Fruit fly (Drosophila melanogaster): Measurements from ENCODE around the gene Mi-2.

The Mi-2 gene

DNA sequence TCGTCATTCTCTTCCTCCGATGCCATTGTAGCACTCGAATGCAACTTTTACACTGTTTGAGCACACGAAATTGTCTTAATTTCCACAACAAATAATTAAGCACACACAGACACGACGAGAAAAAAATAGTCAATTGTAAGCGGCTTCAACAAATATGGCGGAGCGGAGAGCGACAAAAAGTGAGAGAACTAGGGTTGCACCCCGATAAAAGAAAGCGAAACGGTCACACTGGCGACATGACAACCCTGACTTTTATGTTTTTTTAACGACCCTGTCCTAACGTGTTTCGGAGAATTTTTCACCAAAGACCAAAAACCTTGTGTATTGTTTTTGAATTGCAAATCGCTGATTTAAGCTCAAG lies at the start of gene Mi-2, which contains the start of gene Prp3 (continued):
- TF ChIP-seq prd (optimal IDR thresholded peaks at IDR 0.05) (no peak), prd (GFP tag; IDR thresholded peaks at IDR 0.05) (no peak), vvl (GFP tag; IDR thresholded peaks at IDR 0.05) (peak; percentile 61; the same call in 1 of the 2 replicates), CG1233 (GFP tag; optimal IDR thresholded peaks at IDR 0.05) (no peak), Mes4 (GFP tag; optimal IDR thresholded peaks at IDR 0.05) (peak; percentile 7), CG9437 (GFP tag; optimal IDR thresholded peaks at IDR 0.05) (no peak), gcm2 (GFP tag; optimal IDR thresholded peaks at IDR 0.05) (no peak), CG8765 (GFP tag; IDR thresholded peaks at IDR 0.05) (no peak), YL-1 (GFP tag; optimal IDR thresholded peaks at IDR 0.05) (peak; percentile 94), CG42726 (GFP tag; IDR thresholded peaks at IDR 0.05; ENCODE audit: partially characterized antibody) (0 out of 2 replicates have a peak, but pooled peaks have one; percentile 40), jumu (GFP tag; optimal IDR thresholded peaks at IDR 0.05) (peak; percentile 27), Oli (tag; optimal IDR thresholded peaks at IDR 0.05) (no peak), Atf-2 (GFP tag; optimal IDR thresholded peaks at IDR 0.05) (no peak), CG2678 (tag; optimal IDR thresholded peaks at IDR 0.05) (no peak), fu2 (GFP tag; optimal IDR thresholded peaks at IDR 0.05) (no peak), HmgZ (tag; optimal IDR thresholded peaks at IDR 0.05) (peak; percentile 69), CG12104 (GFP tag; optimal IDR thresholded peaks at IDR 0.05) (no peak), twi (tag; optimal IDR thresholded peaks at IDR 0.05) (no peak), croc (GFP tag; conservative IDR thresholded peaks at IDR 0.05) (no peak), Asciz (GFP tag; optimal IDR thresholded peaks at IDR 0.05) (no peak), amos (GFP tag; IDR thresholded peaks at IDR 0.05; ENCODE audit: partially characterized antibody) (peak; percentile 37; the same call in 1 of the 2 replicates), CG10274 (GFP tag; optimal IDR thresholded peaks at IDR 0.05) (no peak), aop (GFP tag; IDR thresholded peaks at IDR 0.05) (no peak), exex (tag; optimal IDR thresholded peaks at IDR 0.05) (no peak), crp (GFP tag; optimal IDR thresholded peaks at IDR 0.05) (peak in 1 of 2 experiments; percentile 26), tup (GFP tag; optimal IDR thresholded peaks at IDR 0.05) (no peak), CG6813 (GFP tag; optimal IDR thresholded peaks at IDR 0.05) (no peak), ranshi (GFP tag; IDR thresholded peaks at IDR 0.05) (no peak), cad (GFP tag; optimal IDR thresholded peaks at IDR 0.05) (no peak), Fer2 (tag; optimal IDR thresholded peaks at IDR 0.05) (no peak), CG10565 (GFP tag; optimal IDR thresholded peaks at IDR 0.05) (no peak), sob (GFP tag; IDR thresholded peaks at IDR 0.05) (no peak), CG18262 (tag; optimal IDR thresholded peaks at IDR 0.05) (no peak), trem (tag; optimal IDR thresholded peaks at IDR 0.05) (peak; percentile 51), Nf-YB (GFP tag; optimal IDR thresholded peaks at IDR 0.05) (no peak), mld (GFP tag; IDR thresholded peaks at IDR 0.05; ENCODE audit: partially characterized antibody) (no peak), Elba2 (GFP tag; optimal IDR thresholded peaks at IDR 0.05) (no peak), CG7556 (GFP tag; optimal IDR thresholded peaks at IDR 0.05) (no peak), Sin3A (optimal IDR thresholded peaks at IDR 0.05) (peak; percentile 64), chinmo (GFP tag; IDR thresholded peaks at IDR 0.05; ENCODE audit: partially characterized antibody) (peak; percentile 20; the same call in 1 of the 4 replicates), odd (GFP tag; optimal IDR thresholded peaks at IDR 0.05) (no peak), Ssrp (tag; optimal IDR thresholded peaks at IDR 0.05) (no peak), Fer1 (GFP tag; optimal IDR thresholded peaks at IDR 0.05) (peak; percentile 38), btn (GFP tag; optimal IDR thresholded peaks at IDR 0.05) (no peak), CG12659 (GFP tag; optimal IDR thresholded peaks at IDR 0.05) (peak; percentile 88), knrl (GFP tag; IDR thresholded peaks at IDR 0.05; ENCODE audit: partially characterized antibody) (peak; percentile 19; the same call in 1 of the 3 replicates), gsb (GFP tag; IDR thresholded peaks at IDR 0.05) (no peak), ttk (GFP tag; IDR thresholded peaks at IDR 0.05) (no peak), CG15073 (GFP tag; optimal IDR thresholded peaks at IDR 0.05) (no peak), az2 (GFP tag; optimal IDR thresholded peaks at IDR 0.05) (no peak), CG30431 (GFP tag; optimal IDR thresholded peaks at IDR 0.05) (no peak)

Data from whole organism, embryonic.